Fruit fly (Drosophila melanogaster): ENCODE measurements around the gene CG11889.

Gene CG11889

dm6 chr3R:25247379-25247869 lies 22.6 kb upstream of the CG11889 start, which contains the start of the genes RpS27 and Nup37 (continued):
- TF ChIP-seq NC2β (GFP tag; optimal IDR thresholded peaks at IDR 0.05) (peak; percentile 100), CHES-1-like (GFP tag; optimal IDR thresholded peaks at IDR 0.05) (peak; percentile 99), Vsx1 (GFP tag; optimal IDR thresholded peaks at IDR 0.05) (peak; percentile 98), CG5180 (GFP tag; optimal IDR thresholded peaks at IDR 0.05) (peak; percentile 91), tap (tag; optimal IDR thresholded peaks at IDR 0.05) (peak; percentile 88), CG7839 (tag; optimal IDR thresholded peaks at IDR 0.05) (peak; percentile 96), zfh1 (GFP tag; IDR thresholded peaks at IDR 0.05) (peak; percentile 98), CG10462 (GFP tag; optimal IDR thresholded peaks at IDR 0.05) (peak; percentile 93), CG10321 (GFP tag; IDR thresholded peaks at IDR 0.05) (peak; percentile 84), CG2875 (GFP tag; optimal IDR thresholded peaks at IDR 0.05) (peak; percentile 98), CG34376 (GFP tag; optimal IDR thresholded peaks at IDR 0.05) (peak; percentile 100), CG8924 (tag; optimal IDR thresholded peaks at IDR 0.05) (peak; percentile 93), CG12942 (GFP tag; optimal IDR thresholded peaks at IDR 0.05) (peak; percentile 97), Chrac-16 (GFP tag; optimal IDR thresholded peaks at IDR 0.05) (peak; percentile 91), CG17568 (GFP tag; optimal IDR thresholded peaks at IDR 0.05) (peak; percentile 98), Aef1 (GFP tag; IDR thresholded peaks at IDR 0.05) (peak; percentile 95), ttk (GFP tag; IDR thresholded peaks at IDR 0.05) (peak; percentile 97), CG9876 (GFP tag; optimal IDR thresholded peaks at IDR 0.05) (peak; percentile 99), otp (GFP tag; IDR thresholded peaks at IDR 0.05) (peak; percentile 98), zen (tag; optimal IDR thresholded peaks at IDR 0.05) (peak; percentile 91), aop (GFP tag; IDR thresholded peaks at IDR 0.05) (peak; percentile 80; the same call in 1 of the 2 replicates), CG18599 (GFP tag; optimal IDR thresholded peaks at IDR 0.05) (peak; percentile 98), Hmr (GFP tag; optimal IDR thresholded peaks at IDR 0.05) (peak; percentile 99), CG13296 (GFP tag; optimal IDR thresholded peaks at IDR 0.05) (peak; percentile 98), gce (GFP tag; IDR thresholded peaks at IDR 0.05) (peak; percentile 98), CG3847 (GFP tag; IDR thresholded peaks at IDR 0.05) (peak; percentile 98), Lim3 (GFP tag; IDR thresholded peaks at IDR 0.05) (peak; percentile 68; the same call in 1 of the 2 replicates), Stat92E (GFP tag; optimal IDR thresholded peaks at IDR 0.05) (peak in 1 of 3 experiments; percentile 82), tll (GFP tag; optimal IDR thresholded peaks at IDR 0.05) (peak in 1 of 2 experiments; percentile 88), Ptx1 (GFP tag; IDR thresholded peaks at IDR 0.05) (peak; percentile 96), bigmax (GFP tag; optimal IDR thresholded peaks at IDR 0.05) (peak; percentile 86), Hr51 (GFP tag; optimal IDR thresholded peaks at IDR 0.05) (peak; percentile 92 to 99), CG17829 (tag; optimal IDR thresholded peaks at IDR 0.05) (peak; percentile 94), ewg (GFP tag; optimal IDR thresholded peaks at IDR 0.05) (peak; percentile 95), zfh2 (GFP tag; optimal IDR thresholded peaks at IDR 0.05) (peak; percentile 98), CrebB (tag; optimal IDR thresholded peaks at IDR 0.05) (peak; percentile 99), lab (GFP tag; optimal IDR thresholded peaks at IDR 0.05) (peak; percentile 99), sd (tag; optimal IDR thresholded peaks at IDR 0.05) (peak; percentile 83), CG33213 (GFP tag; optimal IDR thresholded peaks at IDR 0.05) (peak; percentile 99), crc (GFP tag; optimal IDR thresholded peaks at IDR 0.05) (peak; percentile 97), CG14050 (GFP tag; IDR thresholded peaks at IDR 0.05) (peak; percentile 93), jing (GFP tag; optimal IDR thresholded peaks at IDR 0.05) (peak; percentile 94), CG17802 (tag; optimal IDR thresholded peaks at IDR 0.05) (peak; percentile 94), kah (GFP tag; optimal IDR thresholded peaks at IDR 0.05) (peak; percentile 94), disco-r (GFP tag; optimal IDR thresholded peaks at IDR 0.05) (peak; percentile 98), nau (GFP tag; optimal IDR thresholded peaks at IDR 0.05) (peak; percentile 98), CoRest (tag; optimal IDR thresholded peaks at IDR 0.05) (peak; percentile 95), CG18262 (tag; optimal IDR thresholded peaks at IDR 0.05) (peak; percentile 91), Fer1 (GFP tag; optimal IDR thresholded peaks at IDR 0.05) (peak; percentile 98)
